Worm (Caenorhabditis elegans) whole organism, L2 larva: ENCODE measurements around the gene rmd-3.

Experiments used
- C34F6.9 ChIP-seq: fragments of 150-350 bp; optimal IDR thresholded peaks from 2 replicates; lab custom pipeline; 2014; ENCODE audit warnings: missing biosample characterization, missing genetic modification characterization
- F13H6.1 ChIP-seq: sonication (generic microtip); optimal IDR thresholded peaks from 2 replicates; lab custom pipeline; 2016; ENCODE audit warnings: missing genetic modification characterization, missing compliant biosample characterization
- R02D3.7 ChIP-seq: fragments of 150-350 bp; optimal IDR thresholded peaks from 2 replicates; lab custom pipeline; 2014; ENCODE audit warnings: missing biosample characterization, missing genetic modification characterization
- Y55F3AM.14 ChIP-seq: fragments of 200-800 bp; sonication (Bioruptor generic); optimal IDR thresholded peaks from 2 replicates; lab custom pipeline; 2018; ENCODE audit warnings: mild to moderate bottlenecking, missing genetic modification characterization, missing compliant biosample characterization
- ZK546.5 ChIP-seq: sonication (generic microtip); optimal IDR thresholded peaks from 2 replicates; lab custom pipeline; 2017; ENCODE audit warnings: missing biosample characterization, missing genetic modification characterization
- alr-1 ChIP-seq: fragments of 150-350 bp; optimal IDR thresholded peaks from 2 replicates; lab custom pipeline; 2014; ENCODE audit warnings: missing biosample characterization, missing genetic modification characterization
- aly-2 ChIP-seq: fragments of 150-350 bp; optimal IDR thresholded peaks from 2 replicates; lab custom pipeline; 2014; ENCODE audit warnings: missing biosample characterization, missing genetic modification characterization
- blmp-1 ChIP-seq: sonication (generic microtip); optimal IDR thresholded peaks from 2 replicates; lab custom pipeline; 2017; ENCODE audit warnings: missing genetic modification characterization, mild to moderate bottlenecking, missing compliant biosample characterization, antibody characterized with exemption, moderate library complexity; ENCODE audit not compliant: insufficient read depth
- ceh-16 ChIP-seq: fragments of 150-350 bp; optimal IDR thresholded peaks from 2 replicates; lab custom pipeline; 2014; ENCODE audit warnings: missing biosample characterization, missing genetic modification characterization
- crh-2 ChIP-seq: sonication (generic microtip); optimal IDR thresholded peaks from 2 replicates; lab custom pipeline; 2017; ENCODE audit warnings: missing biosample characterization, missing genetic modification characterization
- dmd-4 ChIP-seq: sonication (generic microtip); optimal IDR thresholded peaks from 2 replicates; lab custom pipeline; 2017; ENCODE audit warnings: missing biosample characterization, missing genetic modification characterization
- egl-27 ChIP-seq: sonication (generic microtip); optimal IDR thresholded peaks from 3 replicates; lab custom pipeline; 2017; ENCODE audit warnings: missing biosample characterization, missing genetic modification reagents, missing genetic modification characterization
- elt-1 ChIP-seq: fragments of 150-350 bp; optimal IDR thresholded peaks from 2 replicates; lab custom pipeline; 2014; ENCODE audit warnings: missing biosample characterization, missing genetic modification characterization
- fos-1 ChIP-seq: fragments of 150-350 bp; optimal IDR thresholded peaks from 2 replicates; lab custom pipeline; 2014; ENCODE audit warnings: missing biosample characterization, missing genetic modification characterization
- gmeb-1 ChIP-seq: fragments of 150-350 bp; optimal IDR thresholded peaks from 2 replicates; lab custom pipeline; 2014; ENCODE audit warnings: missing biosample characterization, missing genetic modification characterization
- lin-39 ChIP-seq: fragments of 150-350 bp; optimal IDR thresholded peaks from 2 replicates; lab custom pipeline; 2014; ENCODE audit warnings: missing biosample characterization, missing genetic modification reagents, missing genetic modification characterization
- lsy-2 ChIP-seq, 2 experiments: fragments of 150-350 bp in 1 of 2; sonication (generic microtip) in 1 of 2; optimal IDR thresholded peaks; 2 replicates each; lab custom pipeline; 2014 to 2017; ENCODE audit warnings: missing biosample characterization in 2 of 2, missing genetic modification characterization in 2 of 2
- mab-5 ChIP-seq: fragments of 150-350 bp; optimal IDR thresholded peaks from 2 replicates; lab custom pipeline; 2014; ENCODE audit warnings: missing biosample characterization, missing genetic modification characterization
- mbf-1 ChIP-seq: sonication (generic microtip); optimal IDR thresholded peaks from 2 replicates; lab custom pipeline; 2017; ENCODE audit warnings: missing biosample characterization, missing genetic modification characterization
- mdl-1 ChIP-seq, 2 experiments: fragments of 150-350 bp in 1 of 2; sonication (generic microtip) in 1 of 2; optimal IDR thresholded peaks; 2 replicates each; lab custom pipeline; 2017; ENCODE audit warnings: missing biosample characterization in 2 of 2, missing genetic modification characterization in 2 of 2
- nhr-11 ChIP-seq: fragments of 150-350 bp; optimal IDR thresholded peaks from 2 replicates; lab custom pipeline; 2014; ENCODE audit warnings: missing biosample characterization, missing genetic modification characterization
- nhr-12 ChIP-seq: fragments of 150-350 bp; optimal IDR thresholded peaks from 2 replicates; lab custom pipeline; 2014; ENCODE audit warnings: missing biosample characterization, missing genetic modification characterization
- nhr-129 ChIP-seq: fragments of 150-350 bp; optimal IDR thresholded peaks from 2 replicates; lab custom pipeline; 2014; ENCODE audit warnings: missing biosample characterization, missing genetic modification characterization
- nhr-21 ChIP-seq: fragments of 150-350 bp; optimal IDR thresholded peaks from 2 replicates; lab custom pipeline; 2014; ENCODE audit warnings: missing biosample characterization, missing genetic modification characterization
- nhr-23 ChIP-seq: fragments of 150-350 bp; optimal IDR thresholded peaks from 2 replicates; lab custom pipeline; 2014; ENCODE audit warnings: missing biosample characterization, missing genetic modification reagents, missing genetic modification characterization
- nhr-237 ChIP-seq: fragments of 150-350 bp; optimal IDR thresholded peaks from 2 replicates; lab custom pipeline; 2014; ENCODE audit warnings: missing biosample characterization, missing genetic modification characterization
- nhr-25 ChIP-seq: fragments of 150-350 bp; sonication (generic microtip); optimal IDR thresholded peaks from 3 replicates; lab custom pipeline; 2014; ENCODE audit warnings: missing biosample characterization, missing genetic modification characterization
- nhr-6 ChIP-seq: fragments of 150-350 bp; optimal IDR thresholded peaks from 2 replicates; lab custom pipeline; 2014; ENCODE audit warnings: missing biosample characterization, missing genetic modification characterization
- nhr-77 ChIP-seq: fragments of 150-350 bp; optimal IDR thresholded peaks from 2 replicates; lab custom pipeline; 2014; ENCODE audit warnings: missing biosample characterization, missing genetic modification characterization
- peb-1 ChIP-seq: fragments of 150-350 bp; optimal IDR thresholded peaks from 2 replicates; lab custom pipeline; 2014; ENCODE audit warnings: missing biosample characterization, missing genetic modification characterization
- sem-4 ChIP-seq: fragments of 150-350 bp; optimal IDR thresholded peaks from 2 replicates; lab custom pipeline; 2014; ENCODE audit warnings: missing biosample characterization, missing genetic modification reagents, missing genetic modification characterization
- sma-9 ChIP-seq, 2 experiments: fragments of 150-350 bp in 1 of 2; sonication (generic microtip) in 1 of 2; optimal IDR thresholded peaks; 2 replicates each; lab custom pipeline; 2014 to 2016; ENCODE audit warnings: missing genetic modification characterization in 2 of 2, mild to moderate bottlenecking in 1 of 2, missing biosample characterization in 1 of 2, missing compliant biosample characterization in 1 of 2, missing genetic modification reagents in 1 of 2, moderate library complexity in 1 of 2
- snpc-4 ChIP-seq: fragments of 150-350 bp; optimal IDR thresholded peaks from 2 replicates; lab custom pipeline; 2014; ENCODE audit warnings: missing biosample characterization, missing genetic modification characterization
- unc-39 ChIP-seq: fragments of 150-350 bp; optimal IDR thresholded peaks from 2 replicates; lab custom pipeline; 2014; ENCODE audit warnings: missing biosample characterization, missing genetic modification characterization
- unc-55 ChIP-seq: fragments of 150-350 bp; sonication (generic microtip); optimal IDR thresholded peaks from 3 replicates; lab custom pipeline; 2014; ENCODE audit warnings: missing biosample characterization, missing genetic modification reagents, missing genetic modification characterization
- unc-62 ChIP-seq: fragments of 150-350 bp; optimal IDR thresholded peaks from 2 replicates; lab custom pipeline; 2014; ENCODE audit warnings: missing biosample characterization, missing genetic modification reagents, missing genetic modification characterization
- ztf-1 ChIP-seq: fragments of 200-800 bp; sonication (Bioruptor generic); conservative IDR thresholded peaks from 2 replicates; pipeline ENCODE4 v1.3.6; 2022; ENCODE audit warnings: missing genetic modification characterization, missing compliant biosample characterization
- ztf-11 ChIP-seq: sonication (generic microtip); optimal IDR thresholded peaks from 2 replicates; lab custom pipeline; 2017; ENCODE audit warnings: missing biosample characterization, missing genetic modification characterization
- ztf-4 ChIP-seq: fragments of 150-350 bp; optimal IDR thresholded peaks from 2 replicates; lab custom pipeline; 2014; ENCODE audit warnings: missing biosample characterization, missing genetic modification characterization

Gene rmd-3

ce11 chrII:11305627-11306449 lies 33.6 kb downstream of the rmd-3 start, which contains the start of gene rsf-1:
Gene rsf-1, plus strand, starts transcription at chrII:11306399.
- peak; percentile 30 for TF ChIP-seq sma-9 (GFP tag; optimal IDR thresholded peaks at IDR 0.05; lab: Kevin White, UChicago)
- TF ChIP-seq sma-9 (tag; optimal IDR thresholded peaks at IDR 0.05; lab: Kevin White, UChicago), result no peak
- TF ChIP-seq lsy-2 (tag; optimal IDR thresholded peaks at IDR 0.05; lab: Kevin White, UChicago), result peak in 1 of 2 experiments; percentile 25
- peak; percentile 32 for TF ChIP-seq nhr-129
- no peak for TF ChIP-seq gmeb-1 (tag; lab: Kevin White, UChicago)
- peak; percentile 39 for TF ChIP-seq unc-55 (GFP tag; lab: Kevin White, UChicago)
- TF ChIP-seq mdl-1 (tag; optimal IDR thresholded peaks at IDR 0.05; lab: Kevin White, UChicago), result peak in 1 of 2 experiments; percentile 7
- peak; percentile 58 for TF ChIP-seq F13H6.1 (tag; lab: Kevin White, UChicago)
- peak; percentile 41 for TF ChIP-seq C34F6.9 (tag; lab: Kevin White, UChicago)
- no peak for TF ChIP-seq ZK546.5 (tag; lab: Kevin White, UChicago)

- TF ChIP-seq C34F6.9 (tag; lab: Kevin White, UChicago) (no peak), nhr-129 (no peak), unc-62 (no peak)
These were observed 36.8 kb downstream of the rmd-3 start, which contains the start of gene samp-1 for ce11 chrII:11302591-11302990. Gene samp-1, plus strand, starts transcription at chrII:11302891.

DNA sequence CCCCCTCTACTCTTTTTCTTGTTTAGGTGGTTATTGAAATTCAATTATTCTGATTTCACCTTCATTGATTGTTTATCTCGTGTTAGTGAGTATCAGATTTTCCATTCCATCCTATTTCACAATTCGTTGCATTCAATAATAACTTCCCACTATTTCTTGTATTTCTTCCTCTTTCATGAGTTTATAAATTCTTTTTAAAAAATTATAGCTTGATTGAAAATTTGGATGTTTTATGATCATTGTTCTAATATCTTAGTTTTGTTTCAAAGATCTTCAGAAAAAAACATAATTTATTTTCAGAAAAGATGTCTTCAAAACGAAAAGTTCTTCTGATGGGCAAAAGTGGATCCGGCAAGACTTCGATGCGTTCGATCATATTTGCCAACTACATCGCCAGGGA lies 38.3 kb downstream of the rmd-3 start, which contains the start of gene raga-1:
TSS of gene raga-1 (plus strand) at position 301 of the 400 bp plus-strand sequence.
- TF ChIP-seq unc-62 (no peak), unc-55 (GFP tag; lab: Kevin White, UChicago) (no peak), crh-2 (tag; lab: Kevin White, UChicago) (no peak), nhr-23 (tag; lab: Kevin White, UChicago) (no peak), unc-39 (tag; lab: Kevin White, UChicago) (no peak), ceh-16 (tag; lab: Kevin White, UChicago) (no peak), blmp-1 (no peak), alr-1 (no peak), lin-39 (tag; lab: Kevin White, UChicago) (no peak), sem-4 (tag; lab: Kevin White, UChicago) (no peak), nhr-21 (tag; lab: Kevin White, UChicago) (no peak), mab-5 (tag; lab: Kevin White, UChicago) (no peak), nhr-11 (no peak), aly-2 (tag; lab: Kevin White, UChicago) (no peak), nhr-6 (tag; lab: Kevin White, UChicago) (no peak), egl-27 (tag; lab: Kevin White, UChicago) (no peak), mdl-1 (tag; optimal IDR thresholded peaks at IDR 0.05; lab: Kevin White, UChicago) (no peak)
- TF ChIP-seq, all 48 proteins: peak for 0

- TF ChIP-seq aly-2 (tag; lab: Kevin White, UChicago) (no peak), fos-1 (tag; lab: Kevin White, UChicago) (peak; percentile 31), elt-1 (no peak), mbf-1 (no peak), lsy-2 (tag; optimal IDR thresholded peaks at IDR 0.05; lab: Kevin White, UChicago) (peak in 1 of 2 experiments; percentile 36), nhr-129 (peak; percentile 25), unc-55 (GFP tag; lab: Kevin White, UChicago) (peak; percentile 25), gmeb-1 (tag; lab: Kevin White, UChicago) (peak; percentile 35), C34F6.9 (tag; lab: Kevin White, UChicago) (peak; percentile 10), nhr-12 (tag; lab: Kevin White, UChicago) (no peak)
These were observed 42.1 kb downstream of the rmd-3 start, which contains the start of gene saps-1 for ce11 chrII:11297217-11297738. Gene saps-1, plus strand, starts transcription at chrII:11297688.

DNA sequence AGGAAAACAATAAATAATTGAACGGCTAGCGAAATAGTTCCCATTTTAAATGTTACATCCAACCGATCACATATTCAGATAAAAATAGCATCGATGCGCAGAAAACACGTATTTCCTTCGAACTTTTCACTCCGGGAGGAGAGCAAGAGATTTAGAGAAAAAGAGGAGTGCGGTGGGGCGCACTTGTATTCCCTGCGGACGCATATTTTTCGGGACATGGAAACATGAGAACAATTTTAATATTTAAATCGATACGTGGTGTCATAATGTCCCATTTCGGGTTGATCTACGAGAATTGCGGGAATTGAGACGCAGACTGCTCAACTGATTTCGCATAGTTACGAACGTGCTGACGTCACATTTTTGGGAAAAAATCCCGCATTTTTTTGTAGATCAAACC lies 46.0 kb downstream of the rmd-3 start, which contains the start of gene C47G2.4:
TSS of gene C47G2.4 (minus strand) at position 174 of the 400 bp plus-strand sequence.
- no peak for TF ChIP-seq aly-2 (tag; lab: Kevin White, UChicago)
- no peak for TF ChIP-seq mab-5 (tag; lab: Kevin White, UChicago)
- no peak for TF ChIP-seq R02D3.7 (tag; lab: Kevin White, UChicago)
- TF ChIP-seq gmeb-1 (tag; lab: Kevin White, UChicago), result peak; percentile 70
- no peak for TF ChIP-seq mdl-1 (tag; optimal IDR thresholded peaks at IDR 0.05; lab: Kevin White, UChicago)
- no peak for TF ChIP-seq ztf-11 (tag; lab: Kevin White, UChicago)
- TF ChIP-seq ztf-4 (tag; lab: Kevin White, UChicago), result peak; percentile 53
- no peak for TF ChIP-seq nhr-237
- no peak for TF ChIP-seq peb-1 (tag; lab: Kevin White, UChicago)
- TF ChIP-seq blmp-1, result peak; percentile 34
- no peak for TF ChIP-seq elt-1
- TF ChIP-seq sma-9 (GFP tag; optimal IDR thresholded peaks at IDR 0.05; lab: Kevin White, UChicago), result peak; percentile 67
- TF ChIP-seq sma-9 (tag; optimal IDR thresholded peaks at IDR 0.05; lab: Kevin White, UChicago), result no peak
- no peak for TF ChIP-seq nhr-23 (tag; lab: Kevin White, UChicago)
- TF ChIP-seq crh-2 (tag; lab: Kevin White, UChicago), result peak; percentile 76
- TF ChIP-seq nhr-129, result peak; percentile 60
- TF ChIP-seq dmd-4 (tag; lab: Kevin White, UChicago), result no peak
- no peak for TF ChIP-seq ztf-1 (GFP tag; lab: Robert Waterston, UW)
- peak; percentile 58 for TF ChIP-seq nhr-25
- TF ChIP-seq unc-62, result no peak
- TF ChIP-seq fos-1 (tag; lab: Kevin White, UChicago), result peak; percentile 17
- TF ChIP-seq snpc-4 (tag; lab: Kevin White, UChicago), result peak; percentile 12
- TF ChIP-seq nhr-11, result no peak
- TF ChIP-seq egl-27 (tag; lab: Kevin White, UChicago), result peak; percentile 31
- TF ChIP-seq nhr-77, result no peak
- TF ChIP-seq Y55F3AM.14 (GFP tag; lab: Kevin White, UChicago), result no peak
